Worm (Caenorhabditis elegans) whole organism, late embryonic: Measurements from ENCODE around the gene nhr-127.

Source experiments
- C08G9.2 ChIP-seq: sonication (generic microtip); optimal IDR thresholded peaks from 2 replicates; lab custom pipeline; 2016; ENCODE audit warnings: mild to moderate bottlenecking, missing genetic modification characterization, moderate library complexity, missing compliant biosample characterization
- ama-1 ChIP-seq: fragments of 150-350 bp; optimal IDR thresholded peaks from 2 replicates; lab custom pipeline; 2014
- ceh-18 ChIP-seq: sonication (generic microtip); optimal IDR thresholded peaks from 2 replicates; lab custom pipeline; 2016; ENCODE audit warnings: missing genetic modification characterization, missing compliant biosample characterization
- eyg-1 ChIP-seq: sonication (generic microtip); optimal IDR thresholded peaks from 2 replicates; lab custom pipeline; 2016; ENCODE audit warnings: missing genotype, missing genetic modification characterization, missing compliant biosample characterization
- fax-1 ChIP-seq: sonication (generic microtip); optimal IDR thresholded peaks from 2 replicates; lab custom pipeline; 2016; ENCODE audit warnings: missing genotype, missing genetic modification characterization, missing compliant biosample characterization
- fkh-10 ChIP-seq: fragments of 150-350 bp; optimal IDR thresholded peaks from 2 replicates; lab custom pipeline; 2014; ENCODE audit warnings: missing biosample characterization, missing genetic modification reagents, missing genetic modification characterization
- hlh-6 ChIP-seq: sonication (generic microtip); optimal IDR thresholded peaks from 2 replicates; lab custom pipeline; 2016; ENCODE audit warnings: missing genotype, missing genetic modification characterization, missing compliant biosample characterization
- nfya-1 ChIP-seq: sonication (generic microtip); optimal IDR thresholded peaks from 2 replicates; lab custom pipeline; 2017; ENCODE audit warnings: missing genetic modification characterization, mild to moderate bottlenecking, missing compliant biosample characterization, antibody characterized with exemption, moderate library complexity
- nhr-232 ChIP-seq: sonication (generic microtip); optimal IDR thresholded peaks from 2 replicates; lab custom pipeline; 2016; ENCODE audit warnings: missing genetic modification characterization, missing compliant biosample characterization
- pha-4 ChIP-seq: fragments of 150-350 bp; optimal IDR thresholded peaks from 2 replicates; lab custom pipeline; 2018; ENCODE audit warnings: missing biosample characterization, missing genetic modification reagents, missing genetic modification characterization
- pqm-1 ChIP-seq: sonication (generic microtip); optimal IDR thresholded peaks from 2 replicates; lab custom pipeline; 2016; ENCODE audit warnings: missing genetic modification characterization, missing compliant biosample characterization
- tbx-2 ChIP-seq: sonication (generic microtip); optimal IDR thresholded peaks from 2 replicates; lab custom pipeline; 2016; ENCODE audit warnings: missing genetic modification characterization, missing compliant biosample characterization

ce11 chrV:16307253-16307652 is 47.5 kb downstream of the nhr-127 start, which contains the start of gene srxa-7:
- TF ChIP-seq fax-1 (tag; lab: Kevin White, UChicago) (no peak), nfya-1 (tag; lab: Kevin White, UChicago) (no peak), fkh-10 (GFP tag; lab: Kevin White, UChicago) (no peak), hlh-6 (tag; lab: Kevin White, UChicago) (no peak), ceh-18 (tag; lab: Kevin White, UChicago) (no peak), nhr-232 (no peak), eyg-1 (no peak), C08G9.2 (tag; lab: Kevin White, UChicago) (no peak), tbx-2 (tag; lab: Kevin White, UChicago) (no peak), pqm-1 (tag; lab: Kevin White, UChicago) (no peak), ama-1 (lab: Kevin White, UChicago) (no peak), pha-4 (tag; lab: Kevin White, UChicago) (no peak)
